Fruit fly (Drosophila melanogaster) whole organism, embryonic: ENCODE measurements around the gene Nup43.

Experiments used
- BEAF-32 ChIP-seq: fragments of 200-800 bp; sonication (Bioruptor generic); optimal IDR thresholded peaks from 3 replicates; lab custom pipeline; 2017; ENCODE audit warnings: missing biosample characterization, missing genetic modification characterization, mild to moderate bottlenecking, moderate library complexity, missing genetic modification reagents
- CG10321 ChIP-seq: fragments of 200-800 bp; sonication (Bioruptor generic); IDR thresholded peaks from 2 replicates; pipeline ENCODE4 v1.3.6; 2022; ENCODE audit warnings: missing biosample characterization, missing genetic modification characterization
- CG11560 ChIP-seq: fragments of 200-800 bp; sonication (Bioruptor generic); IDR thresholded peaks from 3 replicates; pipeline ENCODE4 v1.3.6; 2022; ENCODE audit warnings: missing biosample characterization, missing genetic modification characterization
- CG13123 ChIP-seq: fragments of 200-800 bp; sonication (Bioruptor generic); optimal IDR thresholded peaks from 2 replicates; lab custom pipeline; 2016; ENCODE audit warnings: missing biosample characterization, missing genetic modification characterization
- CG13296 ChIP-seq: fragments of 200-800 bp; sonication (Bioruptor generic); optimal IDR thresholded peaks from 3 replicates; lab custom pipeline; 2018; ENCODE audit warnings: missing biosample characterization, mild to moderate bottlenecking, missing genetic modification characterization
- CG15011 ChIP-seq: fragments of 200-800 bp; sonication (Bioruptor generic); optimal IDR thresholded peaks from 3 replicates; lab custom pipeline; 2018; ENCODE audit warnings: missing biosample characterization, mild to moderate bottlenecking, missing genetic modification characterization
- CG16813 ChIP-seq: fragments of 200-800 bp; sonication (Bioruptor generic); IDR thresholded peaks from 3 replicates; pipeline ENCODE4 v1.3.6; 2022; ENCODE audit warnings: missing biosample characterization, missing genetic modification characterization; ENCODE audit not compliant: partially characterized antibody
- CG18011 ChIP-seq: fragments of 200-800 bp; sonication (Bioruptor generic); optimal IDR thresholded peaks from 2 replicates; lab custom pipeline; 2017; ENCODE audit warnings: missing biosample characterization, missing genetic modification characterization, mild to moderate bottlenecking, moderate library complexity, missing genotype
- CG18262 ChIP-seq: fragments of 200-800 bp; optimal IDR thresholded peaks from 3 replicates; lab custom pipeline; 2019; ENCODE audit warnings: missing biosample characterization, mild to moderate bottlenecking, missing genetic modification characterization, moderate library complexity
- CG2712 ChIP-seq: fragments of 200-800 bp; optimal IDR thresholded peaks from 3 replicates; lab custom pipeline; 2019; ENCODE audit warnings: missing biosample characterization, mild to moderate bottlenecking, missing genetic modification characterization, moderate library complexity
- CG33557 ChIP-seq: fragments of 200-800 bp; sonication (Bioruptor generic); optimal IDR thresholded peaks from 2 replicates; lab custom pipeline; 2019; ENCODE audit warnings: missing biosample characterization, mild to moderate bottlenecking, missing genetic modification characterization, moderate library complexity
- CG4854 ChIP-seq: fragments of 200-800 bp; sonication (Bioruptor generic); optimal IDR thresholded peaks from 2 replicates; lab custom pipeline; 2016; ENCODE audit warnings: missing biosample characterization, missing genetic modification characterization, inconsistent platforms
- CG6854 ChIP-seq: fragments of 200-800 bp; sonication (Bioruptor generic); optimal IDR thresholded peaks from 3 replicates; lab custom pipeline; 2017; ENCODE audit warnings: missing biosample characterization, mild to moderate bottlenecking, missing genetic modification characterization
- CG7556 ChIP-seq: fragments of 200-800 bp; sonication (Bioruptor generic); optimal IDR thresholded peaks from 2 replicates; lab custom pipeline; 2017; ENCODE audit warnings: missing biosample characterization, mild to moderate bottlenecking, missing genetic modification characterization
- CG9817 ChIP-seq: fragments of 200-800 bp; sonication (Bioruptor generic); optimal IDR thresholded peaks from 2 replicates; lab custom pipeline; 2018; ENCODE audit warnings: missing biosample characterization, mild to moderate bottlenecking, missing genetic modification characterization, moderate library complexity
- CHES-1-like ChIP-seq: fragments of 200-800 bp; sonication (Bioruptor generic); optimal IDR thresholded peaks from 2 replicates; lab custom pipeline; 2016; ENCODE audit warnings: missing biosample characterization, missing genetic modification characterization
- Chrac-16 ChIP-seq: fragments of 200-800 bp; sonication (Bioruptor generic); optimal IDR thresholded peaks from 3 replicates; lab custom pipeline; 2016; ENCODE audit warnings: missing biosample characterization, missing genetic modification characterization
- Dll ChIP-seq: fragments of 200-800 bp; sonication (Bioruptor generic); IDR thresholded peaks from 4 replicates; pipeline ENCODE4 v1.3.6; 2022; ENCODE audit warnings: missing biosample characterization, missing genetic modification characterization; ENCODE audit not compliant: partially characterized antibody
- Drgx ChIP-seq: fragments of 200-800 bp; sonication (Bioruptor generic); IDR thresholded peaks from 2 replicates; pipeline ENCODE4 v1.3.6; 2022; ENCODE audit warnings: missing biosample characterization, missing genetic modification characterization
- HLH4C ChIP-seq: fragments of 200-800 bp; sonication (Bioruptor generic); IDR thresholded peaks from 3 replicates; pipeline ENCODE4 v1.3.6; 2022; ENCODE audit warnings: missing biosample characterization, missing genetic modification characterization; ENCODE audit not compliant: partially characterized antibody
- Hsf ChIP-seq: fragments of 200-800 bp; sonication (Bioruptor generic); optimal IDR thresholded peaks from 3 replicates; lab custom pipeline; 2016; ENCODE audit warnings: missing biosample characterization, missing genetic modification characterization
- MBD-R2 ChIP-seq: fragments of 200-800 bp; sonication (Bioruptor generic); IDR thresholded peaks from 2 replicates; pipeline ENCODE4 v1.3.6; 2022; ENCODE audit warnings: missing biosample characterization, missing genetic modification characterization
- Mes4 ChIP-seq: fragments of 200-800 bp; sonication (Bioruptor generic); optimal IDR thresholded peaks from 2 replicates; lab custom pipeline; 2016; ENCODE audit warnings: missing biosample characterization, missing genetic modification characterization
- NC2β ChIP-seq: fragments of 200-800 bp; sonication (Bioruptor generic); optimal IDR thresholded peaks from 2 replicates; lab custom pipeline; 2016; ENCODE audit warnings: missing biosample characterization, missing genetic modification characterization
- Nf-YA ChIP-seq: fragments of 200-800 bp; sonication (Bioruptor generic); IDR thresholded peaks from 2 replicates; pipeline ENCODE4 v1.3.6; 2022; ENCODE audit warnings: missing biosample characterization, missing genetic modification characterization
- Side ChIP-seq: fragments of 200-800 bp; sonication (Bioruptor generic); optimal IDR thresholded peaks from 2 replicates; lab custom pipeline; 2016; ENCODE audit warnings: missing biosample characterization, missing genetic modification characterization
- Usf ChIP-seq: fragments of 200-800 bp; sonication (Bioruptor generic); optimal IDR thresholded peaks from 2 replicates; lab custom pipeline; 2017; ENCODE audit warnings: missing genotype, missing biosample characterization, missing genetic modification characterization
- Xbp1 ChIP-seq: fragments of 200-800 bp; sonication (Bioruptor generic); optimal IDR thresholded peaks from 3 replicates; lab custom pipeline; 2016; ENCODE audit warnings: missing biosample characterization, mild to moderate bottlenecking, missing genetic modification characterization
- Xrp1 ChIP-seq: fragments of 200-800 bp; sonication (Bioruptor generic); IDR thresholded peaks from 2 replicates; pipeline ENCODE4 v1.3.6; 2022; ENCODE audit warnings: missing biosample characterization, missing genetic modification characterization
- ash1 ChIP-seq: fragments of 200-800 bp; sonication (Bioruptor generic); optimal IDR thresholded peaks from 2 replicates; lab custom pipeline; 2018; ENCODE audit warnings: missing biosample characterization, mild to moderate bottlenecking, missing genetic modification characterization
- ato ChIP-seq: fragments of 200-800 bp; sonication (Bioruptor generic); IDR thresholded peaks from 2 replicates; pipeline ENCODE4 v1.3.6; 2022; ENCODE audit warnings: missing biosample characterization, missing genetic modification characterization; ENCODE audit not compliant: partially characterized antibody
- bbx ChIP-seq: fragments of 200-800 bp; sonication (Bioruptor generic); IDR thresholded peaks from 2 replicates; pipeline ENCODE4 v1.3.6; 2022; ENCODE audit warnings: missing biosample characterization, missing genetic modification characterization; ENCODE audit not compliant: partially characterized antibody
- gem ChIP-seq: fragments of 200-800 bp; sonication (Bioruptor generic); optimal IDR thresholded peaks from 2 replicates; lab custom pipeline; 2019; ENCODE audit warnings: missing biosample characterization, mild to moderate bottlenecking, missing genetic modification characterization, moderate library complexity
- inv ChIP-seq: fragments of 200-800 bp; sonication (Bioruptor generic); IDR thresholded peaks from 2 replicates; pipeline ENCODE4 v1.3.6; 2022; ENCODE audit warnings: missing biosample characterization, missing genetic modification characterization; ENCODE audit not compliant: partially characterized antibody
- repo ChIP-seq: fragments of 200-800 bp; sonication (Bioruptor generic); optimal IDR thresholded peaks from 2 replicates; lab custom pipeline; 2016; ENCODE audit warnings: missing biosample characterization, missing genetic modification characterization
- sim ChIP-seq: fragments of 200-800 bp; sonication (Bioruptor generic); IDR thresholded peaks from 2 replicates; pipeline ENCODE4 v1.3.6; 2022; ENCODE audit warnings: missing biosample characterization, missing genetic modification characterization
- sob ChIP-seq: fragments of 200-800 bp; sonication (Bioruptor generic); IDR thresholded peaks from 2 replicates; pipeline ENCODE4 v1.3.6; 2022; ENCODE audit warnings: missing biosample characterization, missing genetic modification characterization
- unc-4 ChIP-seq: fragments of 200-800 bp; sonication (Bioruptor generic); IDR thresholded peaks from 2 replicates; pipeline ENCODE4 v1.3.6; 2022; ENCODE audit warnings: missing biosample characterization, missing genetic modification characterization; ENCODE audit not compliant: partially characterized antibody
- zf30C ChIP-seq: fragments of 200-800 bp; sonication (Bioruptor generic); optimal IDR thresholded peaks from 3 replicates; lab custom pipeline; 2018; ENCODE audit warnings: missing biosample characterization, mild to moderate bottlenecking, missing genetic modification characterization

The Nup43 gene

dm6 chr3R:18412279-18413214, 46.1 kb downstream of the Nup43 start, which contains the start of gene CG31122 (continued):
- TF ChIP-seq BEAF-32 (GFP tag; lab: Kevin White, UChicago) (peak; percentile 97), CG11560 (tag; lab: Robert Waterston, UW) (peak; percentile 49; the same call in 2 of the 3 replicates), unc-4 (peak; percentile 95), CHES-1-like (GFP tag; lab: Kevin White, UChicago) (peak; percentile 49), CG15011 (GFP tag; lab: Kevin White, UChicago) (no peak), repo (GFP tag; lab: Kevin White, UChicago) (no peak), Dll (GFP tag; lab: Robert Waterston, UW) (peak; percentile 99), Chrac-16 (peak; percentile 59), inv (GFP tag; lab: Robert Waterston, UW) (peak; percentile 95), Mes4 (GFP tag; lab: Kevin White, UChicago) (peak; percentile 36), ato (GFP tag; lab: Robert Waterston, UW) (peak; percentile 82), CG7556 (GFP tag; lab: Kevin White, UChicago) (no peak), Nf-YA (GFP tag; lab: Robert Waterston, UW) (no peak), CG16813 (peak; percentile 98), CG6854 (GFP tag; lab: Kevin White, UChicago) (no peak), ash1 (no peak), MBD-R2 (GFP tag; lab: Robert Waterston, UW) (peak; percentile 49), sim (GFP tag; lab: Robert Waterston, UW) (no peak), bbx (GFP tag; lab: Robert Waterston, UW) (peak; percentile 91), NC2β (GFP tag; lab: Kevin White, UChicago) (peak; percentile 66), CG13296 (GFP tag; lab: Kevin White, UChicago) (no peak), gem (tag; lab: Kevin White, UChicago) (peak; percentile 60), Xbp1 (GFP tag; lab: Kevin White, UChicago) (peak; percentile 48), Hsf (GFP tag; lab: Kevin White, UChicago) (peak; percentile 56), CG9817 (peak; percentile 59), CG33557 (no peak), CG18262 (tag; lab: Kevin White, UChicago) (no peak), CG13123 (GFP tag; lab: Kevin White, UChicago) (peak; percentile 28), CG18011 (GFP tag; lab: Kevin White, UChicago) (peak; percentile 12), CG2712 (tag; lab: Kevin White, UChicago) (peak; percentile 49), CG4854 (peak; percentile 32), CG10321 (GFP tag; lab: Robert Waterston, UW) (no peak), Xrp1 (0 out of 2 replicates have a peak, but pooled peaks have one; percentile 37), HLH4C (GFP tag; lab: Robert Waterston, UW) (peak; percentile 97), Usf (no peak), Drgx (GFP tag; lab: Robert Waterston, UW) (0 out of 2 replicates have a peak, but pooled peaks have one; percentile 25), sob (peak; percentile 14; the same call in 1 of the 2 replicates), zf30C (GFP tag; lab: Kevin White, UChicago) (no peak), Side (GFP tag; lab: Kevin White, UChicago) (peak; percentile 26)
